Fruit fly (Drosophila melanogaster): ENCODE measurements around the gene CG5687.

CG5687 gene

DNA sequence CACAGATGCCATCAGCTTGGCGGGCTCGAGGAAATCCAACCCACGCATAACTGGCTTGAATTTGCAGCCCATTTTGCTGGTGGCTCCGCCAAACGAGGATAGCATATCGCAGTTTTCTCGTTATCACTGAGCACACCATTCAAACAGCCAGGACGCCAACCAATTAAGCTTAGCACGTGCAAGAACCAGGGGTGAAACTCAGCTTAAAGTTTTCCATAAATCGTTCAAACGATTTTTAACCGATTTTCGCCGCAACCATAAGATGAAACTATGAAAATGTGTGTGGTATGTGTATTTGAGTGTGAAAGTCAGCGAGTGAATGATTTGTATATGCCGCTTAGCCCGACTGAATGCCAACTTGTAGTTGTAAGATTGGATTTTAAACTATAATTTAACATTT lies 48.0 kb downstream of the CG5687 start:
- TF ChIP-seq CG9139 (GFP tag; optimal IDR thresholded peaks at IDR 0.05) (no peak), Blimp-1 (GFP tag; optimal IDR thresholded peaks at IDR 0.05) (no peak), salr (GFP tag; optimal IDR thresholded peaks at IDR 0.05) (no peak), CG1621 (tag; optimal IDR thresholded peaks at IDR 0.05) (no peak), CG11902 (GFP tag; optimal IDR thresholded peaks at IDR 0.05) (no peak), vri (GFP tag; optimal IDR thresholded peaks at IDR 0.05) (no peak), fd85E (GFP tag; optimal IDR thresholded peaks at IDR 0.05) (no peak), Hr4 (GFP tag; optimal IDR thresholded peaks at IDR 0.05) (no peak), CG15336 (GFP tag; IDR thresholded peaks at IDR 0.05) (no peak), esn (GFP tag; optimal IDR thresholded peaks at IDR 0.05) (no peak), CG34406 (GFP tag; optimal IDR thresholded peaks at IDR 0.05) (no peak), CG3919 (GFP tag; optimal IDR thresholded peaks at IDR 0.05) (no peak), Eip78C (GFP tag) (no peak)

DNA sequence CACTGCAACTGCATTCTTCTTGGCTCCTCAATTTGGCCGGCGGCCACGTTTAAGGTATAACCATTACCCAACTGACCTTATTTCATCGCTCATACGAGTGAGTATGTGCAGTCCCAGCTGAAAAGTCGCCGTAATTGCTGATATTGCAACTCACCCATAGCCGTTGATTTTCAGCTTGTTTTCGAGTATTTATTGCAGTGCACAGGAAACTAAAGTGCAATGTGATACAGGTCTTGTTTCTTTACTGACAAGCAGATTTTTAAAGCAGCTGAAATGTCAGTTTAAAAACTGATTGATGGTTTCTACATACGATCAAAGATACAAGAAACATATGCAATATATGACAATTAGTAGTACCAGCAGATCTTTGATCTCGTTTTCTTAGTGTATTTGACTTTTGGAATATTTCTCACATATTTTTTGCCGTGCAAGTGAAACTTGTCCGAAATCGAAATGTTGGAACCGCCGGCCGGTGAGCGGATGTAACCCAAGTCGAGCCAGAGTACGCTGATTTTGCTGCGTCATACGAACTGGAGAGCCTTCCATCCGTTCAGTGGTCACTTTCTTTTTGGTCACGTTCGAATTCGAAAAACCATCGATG lies 50.9 kb downstream of the CG5687 start:
- 0 out of 3 replicates have a peak, but pooled peaks have one; percentile 31 for TF ChIP-seq CG8119 (GFP tag; IDR thresholded peaks at IDR 0.05)
- peak; percentile 1 for TF ChIP-seq CG3919 (GFP tag; optimal IDR thresholded peaks at IDR 0.05)
- no peak for TF ChIP-seq CG11762 (GFP tag; optimal IDR thresholded peaks at IDR 0.05; ENCODE audit: insufficient read depth)
- TF ChIP-seq CG15336 (GFP tag; IDR thresholded peaks at IDR 0.05), result 0 out of 2 replicates have a peak, but pooled peaks have one; percentile 19
- TF ChIP-seq fkh (GFP tag; optimal IDR thresholded peaks at IDR 0.05), result no peak
- TF ChIP-seq Sox102F (GFP tag; optimal IDR thresholded peaks at IDR 0.05), result no peak
- TF ChIP-seq CG6854 (GFP tag; optimal IDR thresholded peaks at IDR 0.05), result no peak
- no peak for TF ChIP-seq CG10669 (GFP tag; optimal IDR thresholded peaks at IDR 0.05)
- TF ChIP-seq Eip78C (GFP tag), result peak; percentile 88
- TF ChIP-seq OdsH (GFP tag; optimal IDR thresholded peaks at IDR 0.05), result peak; percentile 2
- TF ChIP-seq CG32006 (GFP tag; optimal IDR thresholded peaks at IDR 0.05), result peak; percentile 46
- peak; percentile 22 for TF ChIP-seq CG7368 (GFP tag; optimal IDR thresholded peaks at IDR 0.05)
- no peak for TF ChIP-seq cyc (GFP tag; optimal IDR thresholded peaks at IDR 0.05)
- no peak for TF ChIP-seq Gug (GFP tag; IDR thresholded peaks at IDR 0.05)
- TF ChIP-seq svp (GFP tag), result peak; percentile 30
- TF ChIP-seq CG8319 (GFP tag; optimal IDR thresholded peaks at IDR 0.05), result no peak
- TF ChIP-seq CG3032 (tag; optimal IDR thresholded peaks at IDR 0.05), result no peak
- TF ChIP-seq Hr4 (GFP tag; optimal IDR thresholded peaks at IDR 0.05), result peak; percentile 2
- TF ChIP-seq Smox (GFP tag; optimal IDR thresholded peaks at IDR 0.05), result no peak
- no peak for TF ChIP-seq Sox15 (GFP tag; optimal IDR thresholded peaks at IDR 0.05)

dm6 chr3L:1886125-1886544 lies 52.8 kb downstream of the CG5687 start:
- no peak for TF ChIP-seq fkh (GFP tag; optimal IDR thresholded peaks at IDR 0.05)
- TF ChIP-seq topi (GFP tag; optimal IDR thresholded peaks at IDR 0.05), result peak; percentile 96
- peak; percentile 92 for TF ChIP-seq CG11902 (GFP tag; optimal IDR thresholded peaks at IDR 0.05)
- peak; percentile 89 for TF ChIP-seq CG6792 (GFP tag; optimal IDR thresholded peaks at IDR 0.05)
- peak; percentile 98 for TF ChIP-seq CG32006 (GFP tag; optimal IDR thresholded peaks at IDR 0.05)
- peak; percentile 78 for TF ChIP-seq Eip93F (GFP tag; optimal IDR thresholded peaks at IDR 0.05)
- TF ChIP-seq CG9139 (GFP tag; optimal IDR thresholded peaks at IDR 0.05), result peak; percentile 94
- peak; percentile 97 for TF ChIP-seq fd59A (GFP tag; optimal IDR thresholded peaks at IDR 0.05)
- peak; percentile 99 for TF ChIP-seq Ets96B (tag; optimal IDR thresholded peaks at IDR 0.05)
- TF ChIP-seq Blimp-1 (GFP tag; optimal IDR thresholded peaks at IDR 0.05), result peak; percentile 69
- TF ChIP-seq CG3032 (tag; optimal IDR thresholded peaks at IDR 0.05), result peak; percentile 99
- TF ChIP-seq net (GFP tag; optimal IDR thresholded peaks at IDR 0.05), result peak; percentile 97
- peak; percentile 90 for TF ChIP-seq Hr38 (GFP tag; optimal IDR thresholded peaks at IDR 0.05)
- TF ChIP-seq Sox14 (GFP tag; optimal IDR thresholded peaks at IDR 0.05), result peak; percentile 97
- peak; percentile 98 for TF ChIP-seq CG10669 (GFP tag; optimal IDR thresholded peaks at IDR 0.05)
- peak; percentile 98 for TF ChIP-seq Lpt (GFP tag; optimal IDR thresholded peaks at IDR 0.05)
- TF ChIP-seq CG34406 (GFP tag; optimal IDR thresholded peaks at IDR 0.05), result peak; percentile 92
- peak; percentile 94 for TF ChIP-seq esn (GFP tag; optimal IDR thresholded peaks at IDR 0.05)
- TF ChIP-seq Sox15 (GFP tag; optimal IDR thresholded peaks at IDR 0.05), result peak; percentile 89
- TF ChIP-seq svp (GFP tag), result peak; percentile 97
- TF ChIP-seq Smox (GFP tag; optimal IDR thresholded peaks at IDR 0.05), result peak; percentile 90
- peak; percentile 90 for TF ChIP-seq CG31627 (GFP tag; optimal IDR thresholded peaks at IDR 0.05)
- peak; percentile 96 for TF ChIP-seq CG16779 (tag; optimal IDR thresholded peaks at IDR 0.05)
- TF ChIP-seq cyc (GFP tag; optimal IDR thresholded peaks at IDR 0.05), result peak; percentile 95
- TF ChIP-seq CG11762 (GFP tag; optimal IDR thresholded peaks at IDR 0.05; ENCODE audit: insufficient read depth), result peak; percentile 98
- peak; percentile 98 for TF ChIP-seq OdsH (GFP tag; optimal IDR thresholded peaks at IDR 0.05)
- TF ChIP-seq CG10631 (GFP tag; optimal IDR thresholded peaks at IDR 0.05), result peak; percentile 96
- TF ChIP-seq salr (GFP tag; optimal IDR thresholded peaks at IDR 0.05), result peak; percentile 94 to 96
- peak; percentile 93 for TF ChIP-seq Hr39 (GFP tag; optimal IDR thresholded peaks at IDR 0.05)
- peak; percentile 99 for TF ChIP-seq CG3919 (GFP tag; optimal IDR thresholded peaks at IDR 0.05)
- peak; percentile 98 for TF ChIP-seq Gug (GFP tag; IDR thresholded peaks at IDR 0.05)
- peak; percentile 93 to 95 for TF ChIP-seq ss (GFP tag; optimal IDR thresholded peaks at IDR 0.05)
- TF ChIP-seq Met (GFP tag; optimal IDR thresholded peaks at IDR 0.05), result peak; percentile 91
- TF ChIP-seq Hr4 (GFP tag; optimal IDR thresholded peaks at IDR 0.05), result peak; percentile 99

Measured in whole organism, prepupa.